Worm (Caenorhabditis elegans) whole organism, L3 larva: ENCODE results near the gene spl-1.

Experiments used
- ama-1 ChIP-seq: fragments of 150-350 bp; optimal IDR thresholded peaks from 2 replicates; lab custom pipeline; 2018
- ceh-16 ChIP-seq: sonication (generic microtip); optimal IDR thresholded peaks from 2 replicates; lab custom pipeline; 2017; ENCODE audit warnings: missing biosample characterization, missing genetic modification characterization
- elt-3 ChIP-seq, 3 experiments: fragments of 150-350 bp in 1 of 3; sonication (generic microtip) in 2 of 3; optimal IDR thresholded peaks; 2 replicates in 2 of 3; 4 replicates in 1 of 3; lab custom pipeline; 2014 to 2017; ENCODE audit warnings: missing biosample characterization in 3 of 3, missing genetic modification characterization in 3 of 3
- jun-1 ChIP-seq: fragments of 150-350 bp; optimal IDR thresholded peaks from 2 replicates; lab custom pipeline; 2014; ENCODE audit warnings: missing biosample characterization, missing genetic modification reagents, missing genetic modification characterization
- lin-15B ChIP-seq: fragments of 150-350 bp; optimal IDR thresholded peaks from 2 replicates; lab custom pipeline; 2014; ENCODE audit warnings: missing biosample characterization, missing genetic modification characterization
- snpc-4 ChIP-seq: fragments of 150-350 bp; optimal IDR thresholded peaks from 2 replicates; lab custom pipeline; 2014; ENCODE audit warnings: missing biosample characterization, missing genetic modification characterization
- unc-62 ChIP-seq: fragments of 150-350 bp; sonication (generic microtip); optimal IDR thresholded peaks from 4 replicates; lab custom pipeline; 2014; ENCODE audit warnings: missing biosample characterization, missing genetic modification reagents, missing genetic modification characterization
- ztf-4 ChIP-seq: fragments of 150-350 bp; optimal IDR thresholded peaks from 2 replicates; lab custom pipeline; 2014; ENCODE audit warnings: missing biosample characterization, missing genetic modification characterization

- TF ChIP-seq ceh-16 (tag; lab: Kevin White, UChicago) (no peak), ama-1 (lab: Kevin White, UChicago) (no peak), unc-62 (GFP tag; lab: Kevin White, UChicago) (no peak), lin-15B (tag; lab: Kevin White, UChicago) (no peak), elt-3 (tag; optimal IDR thresholded peaks at IDR 0.05; lab: Kevin White, UChicago) (no peak), jun-1 (tag; lab: Kevin White, UChicago) (no peak), snpc-4 (tag; lab: Kevin White, UChicago) (no peak), ztf-4 (tag; lab: Kevin White, UChicago) (no peak)
Measured at ce11 chrIV:422112-422511, 39.1 kb upstream of the spl-1 start.
